Worm (Caenorhabditis elegans) whole organism, mixed stage, embryonic: ENCODE data around the gene F59B2.12.

Experiments used
- M03D4.4 ChIP-seq: sonication (generic microtip); optimal IDR thresholded peaks from 2 replicates; lab custom pipeline; 2017; ENCODE audit warnings: mild to moderate bottlenecking, missing genetic modification characterization, missing compliant biosample characterization
- bed-3 ChIP-seq: fragments of 200-800 bp; sonication (Bioruptor generic); optimal IDR thresholded peaks from 3 replicates; lab custom pipeline; 2018; ENCODE audit warnings: mild to moderate bottlenecking, missing genetic modification characterization, moderate library complexity, missing compliant biosample characterization
- blmp-1 ChIP-seq: fragments of 150-350 bp; optimal IDR thresholded peaks from 2 replicates; lab custom pipeline; 2014; ENCODE audit warnings: missing biosample characterization, missing genetic modification characterization
- ceh-39 ChIP-seq: fragments of 150-350 bp; optimal IDR thresholded peaks from 2 replicates; lab custom pipeline; 2014; ENCODE audit warnings: missing biosample characterization, missing genetic modification characterization
- ceh-43 ChIP-seq: fragments of 200-800 bp; sonication (Bioruptor generic); optimal IDR thresholded peaks from 2 replicates; lab custom pipeline; 2018; ENCODE audit warnings: mild to moderate bottlenecking, missing genetic modification characterization, moderate library complexity, missing compliant biosample characterization
- ceh-83 ChIP-seq: fragments of 200-800 bp; sonication (Bioruptor generic); optimal IDR thresholded peaks from 2 replicates; lab custom pipeline; 2018; ENCODE audit warnings: mild to moderate bottlenecking, missing genetic modification characterization, missing compliant biosample characterization
- ces-1 ChIP-seq: fragments of 150-350 bp; optimal IDR thresholded peaks from 2 replicates; lab custom pipeline; 2014; ENCODE audit warnings: missing biosample characterization, missing genetic modification reagents, missing genetic modification characterization
- cnd-1 ChIP-seq: fragments of 200-800 bp; sonication (Bioruptor generic); optimal IDR thresholded peaks from 2 replicates; lab custom pipeline; 2018; ENCODE audit warnings: mild to moderate bottlenecking, missing genetic modification characterization, missing compliant biosample characterization
- drap-1 ChIP-seq: fragments of 200-800 bp; sonication (Bioruptor generic); optimal IDR thresholded peaks from 3 replicates; lab custom pipeline; 2018; ENCODE audit warnings: mild to moderate bottlenecking, missing genetic modification characterization, missing compliant biosample characterization
- elt-1 ChIP-seq: sonication (generic microtip); optimal IDR thresholded peaks from 2 replicates; lab custom pipeline; 2017; ENCODE audit warnings: missing genetic modification characterization, mild to moderate bottlenecking, missing compliant biosample characterization, antibody characterized with exemption, moderate library complexity, borderline replicate concordance; ENCODE audit not compliant: insufficient read depth
- elt-3 ChIP-seq: fragments of 150-350 bp; optimal IDR thresholded peaks from 2 replicates; lab custom pipeline; 2014; ENCODE audit warnings: missing biosample characterization, missing genetic modification characterization
- flh-1 ChIP-seq: fragments of 200-800 bp; sonication (Bioruptor generic); optimal IDR thresholded peaks from 2 replicates; lab custom pipeline; 2018; ENCODE audit warnings: mild to moderate bottlenecking, missing genetic modification characterization, moderate library complexity, missing compliant biosample characterization
- hlh-1 ChIP-seq: fragments of 150-350 bp; optimal IDR thresholded peaks from 2 replicates; lab custom pipeline; 2014; ENCODE audit warnings: missing biosample characterization, missing genetic modification reagents, missing genetic modification characterization
- lin-13 ChIP-seq: fragments of 150-350 bp; optimal IDR thresholded peaks from 2 replicates; lab custom pipeline; 2014; ENCODE audit warnings: missing biosample characterization, missing genetic modification characterization
- lin-32 ChIP-seq: fragments of 200-800 bp; sonication (Bioruptor generic); optimal IDR thresholded peaks from 2 replicates; lab custom pipeline; 2018; ENCODE audit warnings: mild to moderate bottlenecking, missing genetic modification characterization, missing compliant biosample characterization
- lsy-2 ChIP-seq: fragments of 150-350 bp; optimal IDR thresholded peaks from 2 replicates; lab custom pipeline; 2014; ENCODE audit warnings: missing biosample characterization, missing genetic modification characterization
- mab-5 ChIP-seq: fragments of 150-350 bp; optimal IDR thresholded peaks from 2 replicates; lab custom pipeline; 2014; ENCODE audit warnings: missing biosample characterization, missing genetic modification characterization
- mep-1 ChIP-seq: fragments of 150-350 bp; optimal IDR thresholded peaks from 2 replicates; lab custom pipeline; 2017; ENCODE audit warnings: missing biosample characterization, missing genetic modification reagents, missing genetic modification characterization, inconsistent platforms
- mls-2 ChIP-seq: sonication (generic microtip); optimal IDR thresholded peaks from 2 replicates; lab custom pipeline; 2016; ENCODE audit warnings: mild to moderate bottlenecking, missing genetic modification characterization, moderate library complexity, missing compliant biosample characterization
- nhr-12 ChIP-seq: fragments of 150-350 bp; optimal IDR thresholded peaks from 2 replicates; lab custom pipeline; 2014; ENCODE audit warnings: missing biosample characterization, missing genetic modification characterization
- nhr-2 ChIP-seq: fragments of 150-350 bp; optimal IDR thresholded peaks from 2 replicates; lab custom pipeline; 2014; ENCODE audit warnings: missing biosample characterization, missing genetic modification characterization
- nhr-237 ChIP-seq: fragments of 150-350 bp; optimal IDR thresholded peaks from 2 replicates; lab custom pipeline; 2014; ENCODE audit warnings: missing biosample characterization, missing genetic modification characterization
- nhr-28 ChIP-seq: fragments of 150-350 bp; optimal IDR thresholded peaks from 2 replicates; lab custom pipeline; 2014; ENCODE audit warnings: missing biosample characterization, missing genetic modification characterization
- nhr-76 ChIP-seq: sonication (generic microtip); optimal IDR thresholded peaks from 2 replicates; lab custom pipeline; 2017; ENCODE audit warnings: missing biosample characterization, missing genetic modification characterization
- pha-4 ChIP-seq: fragments of 150-350 bp; optimal IDR thresholded peaks from 2 replicates; lab custom pipeline; 2018; ENCODE audit warnings: missing biosample characterization, missing genetic modification reagents, missing genetic modification characterization
- sem-2 ChIP-seq: fragments of 200-800 bp; sonication (Bioruptor generic); optimal IDR thresholded peaks from 2 replicates; lab custom pipeline; 2018; ENCODE audit warnings: mild to moderate bottlenecking, missing genetic modification characterization, missing compliant biosample characterization
- snpc-4 ChIP-seq: fragments of 150-350 bp; optimal IDR thresholded peaks from 2 replicates; lab custom pipeline; 2014; ENCODE audit warnings: missing biosample characterization, missing genetic modification characterization
- sptf-1 ChIP-seq: sonication (generic microtip); optimal IDR thresholded peaks from 2 replicates; lab custom pipeline; 2017; ENCODE audit warnings: mild to moderate bottlenecking, missing genetic modification characterization, moderate library complexity, missing compliant biosample characterization
- tbx-8 ChIP-seq: fragments of 200-800 bp; sonication (Bioruptor generic); optimal IDR thresholded peaks from 2 replicates; lab custom pipeline; 2018; ENCODE audit warnings: mild to moderate bottlenecking, missing genetic modification characterization, moderate library complexity, missing compliant biosample characterization
- unc-120 ChIP-seq: sonication (generic microtip); optimal IDR thresholded peaks from 2 replicates; lab custom pipeline; 2017; ENCODE audit warnings: missing genetic modification characterization, missing compliant biosample characterization; ENCODE audit not compliant: poor library complexity, severe bottlenecking
- unc-39 ChIP-seq: fragments of 150-350 bp; optimal IDR thresholded peaks from 2 replicates; lab custom pipeline; 2014; ENCODE audit warnings: missing biosample characterization, missing genetic modification characterization
- zip-8 ChIP-seq: fragments of 150-350 bp; optimal IDR thresholded peaks from 2 replicates; lab custom pipeline; 2014; ENCODE audit warnings: missing biosample characterization, missing genetic modification characterization
- ztf-11 ChIP-seq: fragments of 150-350 bp; optimal IDR thresholded peaks from 2 replicates; lab custom pipeline; 2014; ENCODE audit warnings: missing biosample characterization, missing genetic modification characterization

F59B2.12 gene

ce11 chrIII:9017181-9017651, at the start of gene F59B2.12:
Gene F59B2.12, plus strand, starts transcription at chrIII:9017601.
- TF ChIP-seq elt-3 (no peak), hlh-1 (tag; lab: Kevin White, UChicago) (no peak), unc-39 (no peak), mab-5 (tag; lab: Kevin White, UChicago) (no peak), zip-8 (no peak), ceh-83 (no peak), mls-2 (no peak), ces-1 (GFP tag; lab: Kevin White, UChicago) (no peak), bed-3 (GFP tag; lab: Kevin White, UChicago) (no peak), drap-1 (GFP tag; lab: Kevin White, UChicago) (no peak)

DNA sequence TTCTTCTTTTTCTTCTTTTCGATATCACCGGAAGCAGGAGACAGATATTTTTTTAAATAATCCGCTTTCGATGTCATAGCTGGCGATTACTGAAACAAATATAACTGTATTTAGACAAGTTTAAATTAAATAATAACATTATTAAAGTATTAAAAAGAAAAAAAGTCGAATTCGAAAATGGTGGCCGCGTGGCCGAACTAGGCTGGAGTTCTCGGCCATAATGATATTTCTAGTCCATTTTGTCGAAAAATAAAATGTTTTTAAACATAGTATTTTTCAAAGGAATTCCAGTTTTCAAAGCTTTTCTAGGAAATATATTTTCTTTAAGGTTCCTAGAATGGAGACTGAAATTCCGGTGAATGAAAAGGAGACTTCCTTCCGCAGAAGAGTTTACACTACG, 49.8 kb upstream of the F59B2.12 start, which contains the start of the genes bud-13 and rpap-2:
Gene bud-13, minus strand, starts transcription at position 89 of the 400 bp plus-strand sequence.
Gene rpap-2, plus strand, starts transcription at position 329 of the 400 bp plus-strand sequence.
- no peak for TF ChIP-seq lin-32 (GFP tag; lab: Kevin White, UChicago)
- TF ChIP-seq ceh-83, result no peak
- TF ChIP-seq cnd-1 (tag; lab: Kevin White, UChicago), result no peak
- TF ChIP-seq snpc-4 (tag; lab: Kevin White, UChicago), result no peak
- TF ChIP-seq nhr-237 (tag; lab: Kevin White, UChicago), result no peak
- no peak for TF ChIP-seq mep-1 (tag; lab: Kevin White, UChicago)

DNA sequence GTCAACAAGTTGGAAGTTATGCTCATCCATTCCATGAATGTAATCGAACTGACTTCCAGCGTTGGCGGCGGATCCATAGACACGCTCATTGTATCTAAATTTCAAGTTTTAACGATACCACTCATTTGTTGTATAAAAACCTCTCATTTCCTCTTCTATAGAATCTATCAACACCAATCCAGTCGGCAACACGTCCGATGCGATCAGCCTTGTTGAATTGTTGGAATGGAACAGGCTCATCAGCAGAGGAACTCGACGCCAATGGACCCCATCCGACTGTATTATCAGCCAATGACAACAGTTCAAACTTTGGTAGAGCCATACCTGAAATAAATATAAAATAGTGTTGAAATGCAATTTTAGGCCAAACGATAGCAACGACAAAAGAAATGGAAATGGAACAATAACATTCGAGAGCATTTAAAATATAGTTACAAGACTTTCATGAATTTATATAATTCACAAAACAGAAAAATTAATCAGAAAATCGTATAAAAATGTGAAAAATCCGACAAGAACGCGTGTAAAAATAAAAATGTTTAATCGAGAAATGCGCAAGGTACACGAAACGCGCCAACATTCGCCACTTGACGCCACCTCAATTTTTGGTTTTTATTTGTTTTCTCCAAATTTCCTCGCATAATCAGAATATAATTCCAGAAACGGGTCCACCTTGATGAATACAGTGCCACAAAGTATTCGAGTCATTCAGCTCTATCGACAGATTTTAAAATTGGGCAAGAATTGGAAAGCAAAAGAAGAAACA, 46.0 kb upstream of the F59B2.12 start, which contains the start of the genes eif-3.D and R08D7.4:
Gene eif-3.D, minus strand, starts transcription at position 324 of the 766 bp plus-strand sequence.
Gene R08D7.4, plus strand, starts transcription at position 638 of the 766 bp plus-strand sequence.
- no peak for TF ChIP-seq ceh-43
- TF ChIP-seq unc-120, result peak; percentile 37
- peak; percentile 49 for TF ChIP-seq pha-4 (tag; lab: Kevin White, UChicago)
- TF ChIP-seq nhr-28 (tag; lab: Kevin White, UChicago), result no peak
- no peak for TF ChIP-seq nhr-76 (tag; lab: Kevin White, UChicago)
- no peak for TF ChIP-seq ceh-39
- TF ChIP-seq sptf-1 (tag; lab: Kevin White, UChicago), result peak; percentile 79
- TF ChIP-seq hlh-1 (tag; lab: Kevin White, UChicago), result no peak
- no peak for TF ChIP-seq ces-1 (GFP tag; lab: Kevin White, UChicago)
- TF ChIP-seq lin-32 (GFP tag; lab: Kevin White, UChicago), result no peak
- TF ChIP-seq mab-5 (tag; lab: Kevin White, UChicago), result no peak
- peak; percentile 16 for TF ChIP-seq bed-3 (GFP tag; lab: Kevin White, UChicago)
- no peak for TF ChIP-seq unc-39
- TF ChIP-seq nhr-237 (tag; lab: Kevin White, UChicago), result peak; percentile 33
- TF ChIP-seq drap-1 (GFP tag; lab: Kevin White, UChicago), result no peak
- no peak for TF ChIP-seq tbx-8
- no peak for TF ChIP-seq sem-2 (GFP tag; lab: Kevin White, UChicago)
- peak; percentile 56 for TF ChIP-seq lsy-2
- peak; percentile 46 for TF ChIP-seq ztf-11
- peak; percentile 9 for TF ChIP-seq cnd-1 (tag; lab: Kevin White, UChicago)
- peak; percentile 64 for TF ChIP-seq mls-2
- TF ChIP-seq lin-13 (tag; lab: Kevin White, UChicago), result peak; percentile 31
- peak; percentile 58 for TF ChIP-seq M03D4.4 (tag; lab: Kevin White, UChicago)

ce11 chrIII:8973163-8973562, 44.2 kb upstream of the F59B2.12 start:
- TF ChIP-seq ces-1 (GFP tag; lab: Kevin White, UChicago) (peak; percentile 28), M03D4.4 (tag; lab: Kevin White, UChicago) (no peak), flh-1 (GFP tag; lab: Kevin White, UChicago) (no peak), mep-1 (tag; lab: Kevin White, UChicago) (no peak)
- TF ChIP-seq, all 35 proteins: peak for 1

DNA sequence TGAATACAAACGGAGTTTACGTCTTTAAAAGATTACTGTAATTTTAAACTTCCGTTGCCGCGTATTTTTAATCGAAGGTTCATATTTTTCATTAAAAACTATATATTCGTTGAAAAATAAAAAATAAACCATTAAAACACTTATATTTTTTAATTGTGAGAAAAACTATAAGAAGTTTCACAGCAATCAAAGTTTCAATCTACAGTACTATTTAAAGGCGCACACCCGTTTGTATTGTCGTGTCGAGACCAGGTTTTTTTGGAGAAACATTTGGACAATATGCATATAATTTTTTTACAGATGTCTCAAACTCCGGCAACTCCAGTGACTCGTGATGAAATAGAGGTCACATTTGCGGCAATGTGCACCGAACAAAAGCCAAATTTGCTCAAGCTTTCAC, 43.6 kb upstream of the F59B2.12 start, which contains the start of gene R08D7.5:
Gene R08D7.5, plus strand, starts transcription at position 301 of the 400 bp plus-strand sequence.
- no peak for TF ChIP-seq nhr-12 (tag; lab: Kevin White, UChicago)
- no peak for TF ChIP-seq bed-3 (GFP tag; lab: Kevin White, UChicago)
- no peak for TF ChIP-seq ztf-11
- no peak for TF ChIP-seq zip-8
- TF ChIP-seq mls-2, result no peak
- no peak for TF ChIP-seq elt-1
- TF ChIP-seq nhr-2 (tag; lab: Kevin White, UChicago), result no peak
- no peak for TF ChIP-seq ceh-43
- no peak for TF ChIP-seq lsy-2
- no peak for TF ChIP-seq nhr-28 (tag; lab: Kevin White, UChicago)
- TF ChIP-seq ceh-39, result no peak
- TF ChIP-seq snpc-4 (tag; lab: Kevin White, UChicago), result no peak
- TF ChIP-seq ces-1 (GFP tag; lab: Kevin White, UChicago), result no peak
- no peak for TF ChIP-seq blmp-1 (tag; lab: Kevin White, UChicago)
- no peak for TF ChIP-seq sptf-1 (tag; lab: Kevin White, UChicago)
- TF ChIP-seq nhr-237 (tag; lab: Kevin White, UChicago), result no peak
- TF ChIP-seq mab-5 (tag; lab: Kevin White, UChicago), result no peak
- TF ChIP-seq elt-3, result no peak
- TF ChIP-seq ceh-83, result no peak
- TF ChIP-seq, all 35 proteins: peak for 0
